Fruit fly (Drosophila melanogaster) whole organism: ENCODE data around the gene zetaCOP.

Source experiments
- CG8478 ChIP-seq: fragments of >200 bp; optimal IDR thresholded peaks from 2 replicates; lab custom pipeline; 2018; ENCODE audit warnings: inconsistent platforms
- Dll ChIP-seq: fragments of >200 bp; optimal IDR thresholded peaks from 2 replicates; lab custom pipeline; 2017
- EcR ChIP-seq, 2 experiments: fragments of >200 bp; optimal IDR thresholded peaks; 2 replicates each; lab custom pipeline; 2017; ENCODE audit warnings: missing biosample characterization in 2 of 2, missing genetic modification characterization in 2 of 2, missing genetic modification reagents in 2 of 2
- pan ChIP-seq: fragments of >200 bp; optimal IDR thresholded peaks from 2 replicates; lab custom pipeline; 2017
- psq ChIP-seq: fragments of >200 bp; optimal IDR thresholded peaks from 2 replicates; lab custom pipeline; 2017
- usp ChIP-seq: fragments of >200 bp; optimal IDR thresholded peaks from 2 replicates; lab custom pipeline; 2017; ENCODE audit warnings: missing biosample characterization, missing genetic modification characterization, mixed read lengths

Gene zetaCOP

DNA sequence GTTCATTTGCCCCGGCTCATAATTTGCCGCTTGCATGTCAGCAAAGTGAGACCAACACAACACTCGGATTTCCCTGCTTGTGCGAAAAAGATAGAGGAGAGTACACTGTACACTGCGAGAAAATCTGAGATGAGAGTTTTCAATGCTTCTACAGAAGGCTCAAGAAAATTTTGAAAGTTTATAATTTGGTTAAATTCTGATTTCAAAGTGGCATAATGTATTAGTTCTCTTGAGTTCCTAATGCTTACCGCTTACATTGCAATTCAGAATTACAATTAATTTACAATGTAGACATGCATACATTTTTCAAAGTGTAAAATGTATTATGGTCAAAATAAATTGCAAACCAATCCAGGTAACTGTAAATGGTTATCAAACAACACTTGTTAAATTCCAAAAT lies 30.4 kb downstream of the zetaCOP start:
- no peak for TF ChIP-seq psq
- no peak for TF ChIP-seq usp (GFP tag; lab: Kevin White, UChicago)
- TF ChIP-seq pan (lab: Kevin White, UChicago), result no peak
- no peak for TF ChIP-seq Dll (lab: Kevin White, UChicago)
- TF ChIP-seq CG8478, result no peak
- TF ChIP-seq EcR (GFP tag; optimal IDR thresholded peaks at IDR 0.05; lab: Kevin White, UChicago), result no peak

DNA sequence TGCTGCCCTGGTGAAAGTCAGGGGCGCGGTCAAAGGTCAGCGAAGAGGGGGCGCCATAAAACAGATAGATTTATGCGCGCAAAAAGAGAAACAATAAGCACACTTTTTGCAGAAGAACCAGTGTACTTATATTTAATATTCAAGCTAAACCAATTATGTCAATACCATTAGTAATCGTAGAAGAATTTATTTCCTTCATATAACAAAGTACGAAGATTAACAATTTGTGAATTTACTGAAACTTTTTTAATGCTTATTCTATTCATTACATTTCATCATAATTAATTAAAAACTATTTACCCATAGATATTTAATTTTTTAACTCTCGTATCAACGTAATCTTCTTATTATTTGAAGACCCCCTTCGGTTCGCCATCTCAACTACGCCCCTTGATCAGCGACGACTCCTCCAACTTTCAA lies 31.3 kb downstream of the zetaCOP start:
- TF ChIP-seq psq, result no peak
- no peak for TF ChIP-seq Dll (lab: Kevin White, UChicago)
- TF ChIP-seq CG8478, result no peak
- TF ChIP-seq pan (lab: Kevin White, UChicago), result no peak
- TF ChIP-seq EcR (GFP tag; optimal IDR thresholded peaks at IDR 0.05; lab: Kevin White, UChicago), result no peak
- no peak for TF ChIP-seq usp (GFP tag; lab: Kevin White, UChicago)

- TF ChIP-seq usp (GFP tag; lab: Kevin White, UChicago) (no peak), Dll (lab: Kevin White, UChicago) (no peak), CG8478 (no peak), pan (lab: Kevin White, UChicago) (no peak), psq (no peak), EcR (GFP tag; optimal IDR thresholded peaks at IDR 0.05; lab: Kevin White, UChicago) (no peak)
These were observed 32.3 kb downstream of the zetaCOP start for dm6 chr3L:16641094-16641493.

DNA sequence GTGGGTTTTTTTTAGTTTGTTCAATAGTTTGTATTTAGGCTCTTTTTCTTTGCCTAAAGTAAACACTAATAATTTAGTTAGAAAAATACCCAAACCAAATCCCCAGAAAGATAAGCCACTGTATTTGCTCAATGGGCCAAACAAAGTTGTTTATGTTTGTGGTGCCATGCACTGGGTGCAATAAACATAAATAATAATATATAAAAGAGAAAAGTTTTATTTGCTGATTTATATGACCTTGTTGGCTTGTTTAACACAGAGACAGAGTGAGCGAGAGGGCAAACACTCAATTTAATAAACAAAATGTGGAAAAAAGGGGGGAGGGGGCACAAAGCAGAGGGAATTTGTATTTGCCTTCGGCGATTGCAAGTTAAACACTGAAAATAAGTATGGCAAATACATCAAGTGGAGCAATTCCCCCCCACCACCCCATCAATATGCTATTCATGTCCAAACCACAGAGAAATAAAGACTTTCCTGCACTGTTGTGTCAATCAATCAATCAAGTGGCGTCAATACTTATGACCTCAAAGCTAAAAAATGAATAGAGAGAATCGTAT lies 32.8 kb downstream of the zetaCOP start:
- TF ChIP-seq EcR (GFP tag; optimal IDR thresholded peaks at IDR 0.05; lab: Kevin White, UChicago) (no peak), pan (lab: Kevin White, UChicago) (no peak), Dll (lab: Kevin White, UChicago) (no peak), usp (GFP tag; lab: Kevin White, UChicago) (no peak), CG8478 (no peak), psq (no peak)

DNA sequence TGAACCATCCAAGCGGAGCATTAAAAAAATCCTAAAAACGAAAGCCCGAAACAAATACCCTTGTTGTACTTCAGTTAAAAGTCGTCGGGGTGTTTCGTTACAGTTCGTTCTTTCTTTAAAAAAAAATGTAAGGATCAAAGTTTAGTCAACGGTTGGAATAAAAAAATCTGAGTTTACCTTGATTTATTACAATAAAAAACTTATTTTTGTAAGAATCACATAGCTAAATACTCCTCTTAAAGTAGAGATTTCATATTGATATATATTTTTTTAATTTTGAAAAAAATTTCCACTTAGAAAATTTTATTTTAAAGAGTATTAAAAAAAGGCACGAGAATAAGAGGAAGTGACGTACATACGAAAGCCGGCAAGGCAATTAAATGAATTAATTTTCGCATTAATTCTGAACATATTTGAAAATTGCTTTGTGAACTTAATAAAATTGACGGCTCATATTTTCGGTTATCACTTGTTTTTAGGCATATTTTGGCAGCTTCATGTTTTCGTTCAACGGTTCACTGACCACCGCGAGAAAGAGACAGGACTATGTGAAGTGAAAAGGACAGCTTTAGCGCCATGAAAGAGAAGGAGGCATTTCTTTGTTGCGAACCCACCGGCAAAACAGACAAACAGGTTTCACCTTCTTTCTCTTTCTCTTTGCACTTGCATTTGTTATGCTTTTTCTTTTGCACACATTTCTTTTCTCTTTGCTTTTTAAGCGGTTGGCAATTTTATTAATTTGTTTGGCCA lies 34.5 kb downstream of the zetaCOP start:
- peak; percentile 11 for TF ChIP-seq CG8478
- TF ChIP-seq psq, result no peak
- TF ChIP-seq usp (GFP tag; lab: Kevin White, UChicago), result no peak
- no peak for TF ChIP-seq pan (lab: Kevin White, UChicago)
- TF ChIP-seq Dll (lab: Kevin White, UChicago), result no peak
- TF ChIP-seq EcR (GFP tag; optimal IDR thresholded peaks at IDR 0.05; lab: Kevin White, UChicago), result peak; percentile 82 to 87

DNA sequence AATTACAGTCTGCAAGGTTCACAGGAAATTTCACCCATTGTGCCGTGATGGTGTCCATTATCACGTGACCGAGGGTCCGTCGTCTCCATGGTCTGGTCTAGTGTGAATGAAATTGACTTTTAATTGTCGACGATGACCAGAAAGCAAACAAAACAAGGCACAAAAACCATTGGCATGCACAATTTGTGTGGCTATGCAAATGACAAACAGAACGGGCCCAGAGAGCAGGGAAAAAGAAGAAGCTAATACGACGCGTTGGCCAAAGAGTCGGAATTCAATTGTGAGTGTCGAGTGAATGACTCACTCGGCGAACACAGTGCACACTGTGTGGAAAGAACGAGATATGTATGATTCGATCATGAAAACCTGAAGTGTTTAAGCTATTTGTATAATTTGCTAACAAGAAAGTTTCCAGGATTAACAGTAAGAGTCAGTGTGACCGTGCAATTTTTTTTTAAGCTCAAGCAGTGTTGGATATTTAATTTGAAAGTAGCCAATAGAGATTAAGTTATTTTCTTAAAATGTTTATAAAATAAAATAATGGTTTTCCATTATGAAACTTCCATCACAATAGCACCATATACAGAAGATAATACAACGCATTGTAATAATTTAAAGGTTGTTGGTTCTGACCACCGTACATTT lies 37.7 kb downstream of the zetaCOP start:
- TF ChIP-seq Dll (lab: Kevin White, UChicago) (no peak), psq (no peak), usp (GFP tag; lab: Kevin White, UChicago) (no peak), CG8478 (no peak), pan (lab: Kevin White, UChicago) (no peak)

- no peak for TF ChIP-seq psq
- TF ChIP-seq pan (lab: Kevin White, UChicago), result no peak
These were observed 38.8 kb downstream of the zetaCOP start for dm6 chr3L:16634529-16634928.

DNA sequence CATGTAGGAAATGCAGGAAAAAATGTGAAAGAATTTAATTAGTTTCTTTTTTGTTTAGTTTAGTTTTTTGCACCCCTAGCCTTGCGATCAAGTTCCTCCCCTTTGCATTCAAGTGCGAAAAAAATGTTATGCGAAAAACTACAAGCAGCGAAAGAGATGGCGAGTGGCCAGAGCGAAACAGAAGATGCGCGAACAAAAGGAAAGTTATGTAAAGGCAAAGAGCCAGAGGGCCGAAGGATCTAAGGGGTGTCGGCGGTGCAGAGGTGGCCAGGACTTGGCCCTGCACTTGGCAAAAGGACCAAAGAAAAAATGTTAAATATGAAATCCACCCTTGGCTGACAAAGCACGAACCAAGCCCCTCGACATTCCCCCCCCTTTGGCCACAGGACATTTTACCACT lies 39.3 kb downstream of the zetaCOP start:
- TF ChIP-seq EcR (GFP tag; optimal IDR thresholded peaks at IDR 0.05; lab: Kevin White, UChicago) (no peak), pan (lab: Kevin White, UChicago) (no peak), usp (GFP tag; lab: Kevin White, UChicago) (no peak), psq (no peak), CG8478 (no peak), Dll (lab: Kevin White, UChicago) (no peak)

- TF ChIP-seq usp (GFP tag; lab: Kevin White, UChicago) (no peak), EcR (GFP tag; optimal IDR thresholded peaks at IDR 0.05; lab: Kevin White, UChicago) (no peak), Dll (lab: Kevin White, UChicago) (no peak), psq (no peak), pan (lab: Kevin White, UChicago) (no peak), CG8478 (no peak)
These were observed 41.4 kb downstream of the zetaCOP start for dm6 chr3L:16631844-16632537.

dm6 chr3L:16629793-16630192 lies 43.6 kb downstream of the zetaCOP start:
- TF ChIP-seq EcR (GFP tag; optimal IDR thresholded peaks at IDR 0.05; lab: Kevin White, UChicago), result no peak

DNA sequence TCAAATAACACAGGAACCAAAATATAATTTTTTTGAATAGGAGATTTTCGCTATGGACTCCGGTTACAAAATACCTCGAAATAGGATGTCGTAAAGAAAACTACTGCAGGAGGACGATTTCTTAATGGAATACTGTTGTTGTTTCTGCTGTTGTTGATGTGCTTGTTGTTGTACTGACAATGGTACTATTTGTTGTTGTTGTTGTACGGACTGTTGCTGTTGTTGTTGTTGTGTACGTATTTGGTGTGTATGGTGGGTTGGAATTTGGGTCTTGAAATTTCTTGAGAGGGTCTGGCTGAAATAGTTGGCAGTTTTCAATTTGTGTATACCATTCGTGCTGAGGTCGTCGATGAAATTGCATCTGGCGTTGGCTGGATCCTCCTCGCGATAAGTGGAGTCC lies 47.2 kb downstream of the zetaCOP start:
- no peak for TF ChIP-seq psq
- no peak for TF ChIP-seq pan (lab: Kevin White, UChicago)
- no peak for TF ChIP-seq usp (GFP tag; lab: Kevin White, UChicago)
- no peak for TF ChIP-seq EcR (GFP tag; optimal IDR thresholded peaks at IDR 0.05; lab: Kevin White, UChicago)
- no peak for TF ChIP-seq CG8478
- TF ChIP-seq Dll (lab: Kevin White, UChicago), result no peak
